Worm (Caenorhabditis elegans): ENCODE data around the gene R02F2.10.

DNA sequence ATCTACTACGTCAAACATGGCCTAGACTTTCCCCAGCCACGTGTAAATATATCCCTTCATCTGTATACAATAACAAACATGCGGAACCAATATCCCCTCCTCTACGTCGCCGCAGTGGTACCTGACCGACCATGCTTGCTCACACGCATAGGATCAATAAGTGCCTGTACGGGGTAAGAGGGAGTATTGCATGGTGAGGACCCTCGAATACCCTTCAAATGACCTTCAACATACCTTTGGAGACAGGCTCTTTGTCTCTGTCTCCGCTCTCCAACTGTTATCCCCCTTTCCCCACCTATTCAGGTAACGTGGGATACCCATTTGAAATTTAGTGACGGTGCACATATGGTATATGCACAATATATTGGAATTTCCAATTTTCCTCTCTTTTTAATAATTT lies 47.9 kb downstream of the R02F2.10 start, which contains the start of gene dex-1:
- TF ChIP-seq ref-1 (GFP tag; conservative IDR thresholded peaks at IDR 0.05), result no peak
- no peak for TF ChIP-seq flt-1 (GFP tag; IDR thresholded peaks at IDR 0.05)
